Fruit fly (Drosophila melanogaster): Measurements from ENCODE around the gene CG5342.

CG5342 gene

DNA sequence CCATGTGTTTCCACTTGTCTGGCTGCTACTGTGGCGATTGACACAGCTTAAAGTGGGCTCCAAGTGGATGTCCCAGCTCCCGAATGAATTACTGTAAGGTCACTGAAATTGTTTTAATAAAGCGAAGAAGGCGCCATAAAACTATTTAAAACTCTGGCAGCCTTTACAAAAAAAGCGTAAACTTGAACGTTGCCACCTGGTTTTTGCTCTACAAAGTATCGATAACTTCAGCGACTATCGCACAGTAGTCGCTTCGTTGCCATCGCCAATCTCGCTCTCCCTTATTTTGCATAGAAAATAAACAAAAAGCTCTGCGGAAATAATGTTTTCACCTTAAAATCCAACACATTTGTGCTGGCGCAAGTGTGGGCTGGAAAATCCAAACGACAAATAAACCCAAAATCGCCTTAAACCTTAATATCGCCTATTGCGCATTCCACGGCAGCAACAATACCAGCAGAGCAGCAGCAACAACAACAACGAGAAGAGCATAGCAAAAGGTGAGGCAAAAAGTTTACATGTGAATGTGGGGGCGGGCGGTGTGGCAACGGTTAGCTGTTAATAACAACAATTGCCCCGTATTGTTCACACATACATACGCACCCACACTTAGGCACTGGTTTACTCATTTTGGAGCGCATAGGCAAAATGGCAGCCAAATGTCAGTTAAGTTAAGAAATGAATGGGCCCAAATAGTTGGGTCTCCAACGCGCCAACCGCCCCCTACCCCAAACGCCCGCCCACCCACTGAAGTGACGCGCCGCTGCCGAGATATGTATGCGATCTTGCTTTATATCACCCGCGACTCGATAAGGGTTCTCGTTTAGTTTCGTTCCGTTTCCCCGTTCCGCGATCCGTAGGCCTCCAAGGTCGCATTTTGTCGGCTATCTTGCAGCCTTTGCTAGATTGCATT, 3.0 kb downstream of the CG5342 start, which contains the start of gene wkd (continued):
- peak; percentile 86 for TF ChIP-seq pzg (GFP tag; optimal IDR thresholded peaks at IDR 0.05)
- peak; percentile 51; the same call in 1 of the 2 replicates for TF ChIP-seq vvl (GFP tag; IDR thresholded peaks at IDR 0.05)
- peak; percentile 49; the same call in 1 of the 2 replicates for TF ChIP-seq Adf1 (GFP tag; IDR thresholded peaks at IDR 0.05)
- peak; percentile 87 for TF ChIP-seq knrl (GFP tag; IDR thresholded peaks at IDR 0.05; ENCODE audit: partially characterized antibody)
- peak; percentile 96 for TF ChIP-seq pfk (GFP tag; optimal IDR thresholded peaks at IDR 0.05)
- TF ChIP-seq CG17361 (GFP tag; IDR thresholded peaks at IDR 0.05) = peak; percentile 25; the same call in 1 of the 3 replicates
- TF ChIP-seq zfh2 (GFP tag; optimal IDR thresholded peaks at IDR 0.05) = no peak
- TF ChIP-seq CG42726 (GFP tag; IDR thresholded peaks at IDR 0.05; ENCODE audit: partially characterized antibody) = peak; percentile 81
- TF ChIP-seq Ravus (GFP tag; IDR thresholded peaks at IDR 0.05) = no peak
- peak; percentile 83 for TF ChIP-seq YL-1 (GFP tag; optimal IDR thresholded peaks at IDR 0.05)
- peak; percentile 26 for TF ChIP-seq phol (tag; optimal IDR thresholded peaks at IDR 0.05)
- TF ChIP-seq Elba2 (GFP tag; optimal IDR thresholded peaks at IDR 0.05) = no peak
- peak; percentile 63 for TF ChIP-seq Ets97D (GFP tag; optimal IDR thresholded peaks at IDR 0.05)
- TF ChIP-seq jigr1 (GFP tag; IDR thresholded peaks at IDR 0.05) = no peak
- TF ChIP-seq CG4707 (GFP tag; optimal IDR thresholded peaks at IDR 0.05) = no peak
- no peak for TF ChIP-seq odd (GFP tag; optimal IDR thresholded peaks at IDR 0.05)
- TF ChIP-seq hkb (optimal IDR thresholded peaks at IDR 0.05) = no peak
- TF ChIP-seq hkb (GFP tag; IDR thresholded peaks at IDR 0.05) = peak; percentile 32; the same call in 1 of the 2 replicates
- TF ChIP-seq Bgb (GFP tag; IDR thresholded peaks at IDR 0.05; ENCODE audit: partially characterized antibody) = peak; percentile 92
- TF ChIP-seq sr (GFP tag; IDR thresholded peaks at IDR 0.05) = peak; percentile 69; the same call in 2 of the 3 replicates
- peak; percentile 87 for TF ChIP-seq CG4617 (GFP tag; optimal IDR thresholded peaks at IDR 0.05; ENCODE audit: borderline replicate concordance)
- TF ChIP-seq CG3847 (GFP tag; IDR thresholded peaks at IDR 0.05) = peak; percentile 73
- peak; percentile 73 for TF ChIP-seq CG12659 (GFP tag; optimal IDR thresholded peaks at IDR 0.05)
- TF ChIP-seq BEAF-32 (GFP tag; optimal IDR thresholded peaks at IDR 0.05) = peak; percentile 91
- peak; percentile 66 for TF ChIP-seq HmgD (GFP tag; optimal IDR thresholded peaks at IDR 0.05)
- TF ChIP-seq Dref (GFP tag; IDR thresholded peaks at IDR 0.05) = peak; percentile 90
- TF ChIP-seq CG13287 (GFP tag; IDR thresholded peaks at IDR 0.05; ENCODE audit: partially characterized antibody) = peak; percentile 94
- peak; percentile 40 for TF ChIP-seq kni (GFP tag; optimal IDR thresholded peaks at IDR 0.05)
- TF ChIP-seq CG17186 (GFP tag; optimal IDR thresholded peaks at IDR 0.05) = peak; percentile 5

DNA sequence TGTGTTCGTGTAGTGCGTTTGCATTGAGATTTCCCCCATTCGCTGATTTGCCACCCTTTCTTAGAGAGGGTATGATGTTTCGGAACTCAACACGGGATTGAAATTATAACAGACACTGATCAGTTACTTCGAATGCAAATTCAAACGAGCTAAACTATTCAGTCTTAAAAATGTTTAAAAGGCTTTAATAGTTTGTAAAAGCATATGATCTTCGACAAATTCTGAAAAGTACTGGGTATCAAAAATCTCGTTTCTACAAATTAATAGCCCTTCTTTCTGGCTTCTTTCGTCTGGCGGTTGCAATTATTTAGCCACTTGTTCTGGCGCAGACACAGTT, 3.6 kb downstream of the CG5342 start:
- TF ChIP-seq CG33557 (GFP tag; optimal IDR thresholded peaks at IDR 0.05) (no peak), CG17568 (GFP tag; optimal IDR thresholded peaks at IDR 0.05) (no peak), CG10979 (tag; optimal IDR thresholded peaks at IDR 0.05) (peak; percentile 46), Doc3 (GFP tag; IDR thresholded peaks at IDR 0.05; ENCODE audit: partially characterized antibody) (no peak), row (GFP tag; IDR thresholded peaks at IDR 0.05) (peak; percentile 85), Dip3 (GFP tag; optimal IDR thresholded peaks at IDR 0.05) (peak; percentile 35), tap (tag; optimal IDR thresholded peaks at IDR 0.05) (no peak), CG32767 (GFP tag; IDR thresholded peaks at IDR 0.05) (peak; percentile 58; the same call in 1 of the 2 replicates), CG7271 (tag; optimal IDR thresholded peaks at IDR 0.05) (no peak), CG4730 (GFP tag; IDR thresholded peaks at IDR 0.05) (peak; percentile 50; the same call in 1 of the 2 replicates), Hmr (GFP tag; optimal IDR thresholded peaks at IDR 0.05) (no peak), NFAT (GFP tag; IDR thresholded peaks at IDR 0.05) (no peak), ase (GFP tag; IDR thresholded peaks at IDR 0.05) (peak; percentile 63; the same call in 1 of the 3 replicates), Ets97D (GFP tag; optimal IDR thresholded peaks at IDR 0.05) (peak; percentile 20), CoRest (tag; optimal IDR thresholded peaks at IDR 0.05) (peak; percentile 66), en (GFP tag; optimal IDR thresholded peaks at IDR 0.05) (peak; percentile 56), CG1233 (GFP tag; optimal IDR thresholded peaks at IDR 0.05) (peak; percentile 67), Deaf1 (tag; optimal IDR thresholded peaks at IDR 0.05) (no peak), bbx (GFP tag; IDR thresholded peaks at IDR 0.05; ENCODE audit: partially characterized antibody) (no peak), peb (GFP tag; IDR thresholded peaks at IDR 0.05) (peak; percentile 64), lmd (GFP tag; IDR thresholded peaks at IDR 0.05) (peak; percentile 66)

Measured in whole organism, embryonic.